Fruit fly (Drosophila melanogaster) whole organism, prepupa: ENCODE data around the gene FucTA.

Source experiments
- Blimp-1 ChIP-seq: fragments of 200-800 bp; sonication (Bioruptor generic); optimal IDR thresholded peaks from 3 replicates; lab custom pipeline; 2017; ENCODE audit warnings: missing biosample characterization, missing genetic modification characterization, mild to moderate bottlenecking, moderate library complexity, missing genetic modification reagents
- CG10631 ChIP-seq: fragments of 200-800 bp; sonication (Bioruptor generic); optimal IDR thresholded peaks from 2 replicates; lab custom pipeline; 2016; ENCODE audit warnings: missing biosample characterization, missing genetic modification characterization
- CG10669 ChIP-seq: fragments of 200-800 bp; sonication (Bioruptor generic); optimal IDR thresholded peaks from 3 replicates; lab custom pipeline; 2018; ENCODE audit warnings: missing biosample characterization, mild to moderate bottlenecking, missing genetic modification characterization, moderate library complexity
- CG11294 ChIP-seq: fragments of 200-800 bp; sonication (Bioruptor generic); IDR thresholded peaks from 2 replicates; pipeline ENCODE4 v1.3.6; 2022; ENCODE audit warnings: missing biosample characterization, missing genetic modification characterization
- CG11762 ChIP-seq: fragments of 200-800 bp; sonication (Bioruptor generic); optimal IDR thresholded peaks from 3 replicates; lab custom pipeline; 2016; ENCODE audit warnings: missing biosample characterization, missing genetic modification characterization; ENCODE audit not compliant: insufficient read depth
- CG11902 ChIP-seq: fragments of 200-800 bp; sonication (Bioruptor generic); optimal IDR thresholded peaks from 3 replicates; lab custom pipeline; 2016; ENCODE audit warnings: missing biosample characterization, missing genetic modification characterization
- CG15336 ChIP-seq: fragments of 200-800 bp; sonication (Bioruptor generic); IDR thresholded peaks from 2 replicates; pipeline ENCODE4 v1.3.6; 2022; ENCODE audit warnings: missing biosample characterization, missing genetic modification characterization
- CG16779 ChIP-seq: fragments of 200-800 bp; sonication (Bioruptor generic); optimal IDR thresholded peaks from 3 replicates; lab custom pipeline; 2017; ENCODE audit warnings: missing biosample characterization, mild to moderate bottlenecking, missing genetic modification characterization
- CG34406 ChIP-seq: fragments of 200-800 bp; sonication (Bioruptor generic); optimal IDR thresholded peaks from 3 replicates; lab custom pipeline; 2016; ENCODE audit warnings: missing biosample characterization, missing genetic modification characterization
- CG3919 ChIP-seq: fragments of 200-800 bp; sonication (Bioruptor generic); optimal IDR thresholded peaks from 3 replicates; lab custom pipeline; 2016; ENCODE audit warnings: missing biosample characterization, missing genetic modification characterization
- CG4318 ChIP-seq: fragments of 200-800 bp; sonication (Bioruptor generic); optimal IDR thresholded peaks from 3 replicates; lab custom pipeline; 2017; ENCODE audit warnings: missing biosample characterization, mild to moderate bottlenecking, missing genetic modification characterization
- CG6163 ChIP-seq: fragments of 200-800 bp; sonication (Bioruptor generic); IDR thresholded peaks from 3 replicates; pipeline ENCODE4 v1.3.6; 2022; ENCODE audit warnings: missing biosample characterization, missing genetic modification characterization
- CG6276 ChIP-seq: fragments of 200-800 bp; sonication (Bioruptor generic); optimal IDR thresholded peaks from 2 replicates; lab custom pipeline; 2017; ENCODE audit warnings: missing biosample characterization, mild to moderate bottlenecking, missing genetic modification characterization
- CG6792 ChIP-seq: fragments of 200-800 bp; sonication (Bioruptor generic); optimal IDR thresholded peaks from 3 replicates; lab custom pipeline; 2016; ENCODE audit warnings: missing biosample characterization, missing genetic modification characterization
- CG6808 ChIP-seq: fragments of 200-800 bp; sonication (Bioruptor generic); optimal IDR thresholded peaks from 3 replicates; lab custom pipeline; 2017; ENCODE audit warnings: missing biosample characterization, missing genetic modification characterization, mild to moderate bottlenecking, moderate library complexity, missing genetic modification reagents
- CG7368 ChIP-seq: fragments of 200-800 bp; sonication (Bioruptor generic); optimal IDR thresholded peaks from 3 replicates; lab custom pipeline; 2016; ENCODE audit warnings: missing biosample characterization, missing genetic modification characterization
- CG8119 ChIP-seq: fragments of 200-800 bp; sonication (Bioruptor generic); IDR thresholded peaks from 3 replicates; pipeline ENCODE4 v1.3.6; 2022; ENCODE audit warnings: missing biosample characterization, missing genetic modification characterization
- CG8319 ChIP-seq: fragments of 200-800 bp; sonication (Bioruptor generic); optimal IDR thresholded peaks from 3 replicates; lab custom pipeline; 2016; ENCODE audit warnings: missing biosample characterization, missing genetic modification characterization
- CG8632 ChIP-seq: fragments of 200-800 bp; sonication (Bioruptor generic); optimal IDR thresholded peaks from 3 replicates; lab custom pipeline; 2016; ENCODE audit warnings: missing biosample characterization, missing genetic modification characterization
- Eip78C ChIP-seq: fragments of 200-800 bp; sonication (Bioruptor generic); peaks from one replicate; lab custom pipeline; 2016; ENCODE audit warnings: missing biosample characterization, missing genetic modification characterization
- Ets96B ChIP-seq: fragments of 200-800 bp; optimal IDR thresholded peaks from 2 replicates; lab custom pipeline; 2019; ENCODE audit warnings: missing biosample characterization, mild to moderate bottlenecking, missing genetic modification characterization, moderate library complexity
- Gug ChIP-seq: fragments of 200-800 bp; sonication (Bioruptor generic); IDR thresholded peaks from 2 replicates; pipeline ENCODE4 v1.3.6; 2022; ENCODE audit warnings: missing biosample characterization, missing genetic modification characterization
- Hr38 ChIP-seq: sonication (Bioruptor generic); optimal IDR thresholded peaks from 2 replicates; lab custom pipeline; 2016; ENCODE audit warnings: missing biosample characterization, missing genetic modification characterization
- Hr39 ChIP-seq: fragments of 200-800 bp; sonication (Bioruptor generic); optimal IDR thresholded peaks from 2 replicates; lab custom pipeline; 2016; ENCODE audit warnings: missing biosample characterization, missing genetic modification characterization
- Hr4 ChIP-seq: fragments of 200-800 bp; sonication (Bioruptor generic); optimal IDR thresholded peaks from 3 replicates; lab custom pipeline; 2016; ENCODE audit warnings: missing biosample characterization, missing genetic modification characterization
- Lpt ChIP-seq: fragments of 200-800 bp; sonication (Bioruptor generic); optimal IDR thresholded peaks from 3 replicates; lab custom pipeline; 2016; ENCODE audit warnings: missing biosample characterization, missing genetic modification characterization
- Met ChIP-seq: fragments of 200-800 bp; sonication (Bioruptor generic); optimal IDR thresholded peaks from 3 replicates; lab custom pipeline; 2016; ENCODE audit warnings: missing biosample characterization, missing genetic modification characterization
- OdsH ChIP-seq: fragments of 200-800 bp; sonication (Bioruptor generic); optimal IDR thresholded peaks from 3 replicates; lab custom pipeline; 2016; ENCODE audit warnings: missing biosample characterization, missing genetic modification characterization
- Smox ChIP-seq: fragments of 200-800 bp; sonication (Bioruptor generic); optimal IDR thresholded peaks from 3 replicates; lab custom pipeline; 2016; ENCODE audit warnings: missing biosample characterization, missing genetic modification characterization
- Sox102F ChIP-seq: fragments of 200-800 bp; sonication (Bioruptor generic); optimal IDR thresholded peaks from 2 replicates; lab custom pipeline; 2016; ENCODE audit warnings: missing biosample characterization, mild to moderate bottlenecking, missing genetic modification characterization
- Sox15 ChIP-seq: fragments of 200-800 bp; sonication (Bioruptor generic); optimal IDR thresholded peaks from 3 replicates; lab custom pipeline; 2016; ENCODE audit warnings: missing biosample characterization, missing genetic modification characterization
- achi ChIP-seq: fragments of 200-800 bp; sonication (Bioruptor generic); optimal IDR thresholded peaks from 3 replicates; lab custom pipeline; 2016; ENCODE audit warnings: missing biosample characterization, missing genetic modification characterization
- acj6 ChIP-seq: fragments of 200-800 bp; sonication (Bioruptor generic); optimal IDR thresholded peaks from 3 replicates; lab custom pipeline; 2016; ENCODE audit warnings: missing biosample characterization, missing genetic modification characterization
- cyc ChIP-seq: fragments of 200-800 bp; sonication (Bioruptor generic); optimal IDR thresholded peaks from 3 replicates; lab custom pipeline; 2016; ENCODE audit warnings: missing biosample characterization, missing genetic modification characterization
- dac ChIP-seq: fragments of 200-800 bp; sonication (Bioruptor generic); optimal IDR thresholded peaks from 2 replicates; lab custom pipeline; 2017; ENCODE audit warnings: missing biosample characterization, mild to moderate bottlenecking, missing genetic modification characterization
- eg ChIP-seq: fragments of 200-800 bp; sonication (Bioruptor generic); IDR thresholded peaks from 3 replicates; pipeline ENCODE4 v1.3.6; 2022; ENCODE audit warnings: missing biosample characterization, missing genetic modification characterization
- esn ChIP-seq: fragments of 200-800 bp; sonication (Bioruptor generic); optimal IDR thresholded peaks from 2 replicates; lab custom pipeline; 2016; ENCODE audit warnings: missing biosample characterization, mild to moderate bottlenecking, missing genetic modification characterization, moderate library complexity
- fd59A ChIP-seq: fragments of 200-800 bp; sonication (Bioruptor generic); optimal IDR thresholded peaks from 2 replicates; lab custom pipeline; 2017; ENCODE audit warnings: missing biosample characterization, mild to moderate bottlenecking, missing genetic modification characterization, missing genetic modification reagents
- fd85E ChIP-seq: fragments of 200-800 bp; sonication (Bioruptor generic); optimal IDR thresholded peaks from 3 replicates; lab custom pipeline; 2016; ENCODE audit warnings: missing biosample characterization, missing genetic modification characterization
- net ChIP-seq: fragments of 200-800 bp; sonication (Bioruptor generic); optimal IDR thresholded peaks from 3 replicates; lab custom pipeline; 2016; ENCODE audit warnings: missing biosample characterization, missing genetic modification characterization
- pdm3 ChIP-seq: fragments of 200-800 bp; sonication (Bioruptor generic); optimal IDR thresholded peaks from 3 replicates; lab custom pipeline; 2016; ENCODE audit warnings: missing biosample characterization, missing genetic modification characterization
- spab ChIP-seq: fragments of 200-800 bp; sonication (Bioruptor generic); optimal IDR thresholded peaks from 2 replicates; lab custom pipeline; 2017; ENCODE audit warnings: missing biosample characterization, mild to moderate bottlenecking, missing genetic modification characterization, missing genetic modification reagents
- ss ChIP-seq, 2 experiments: fragments of 200-800 bp; sonication (Bioruptor generic); optimal IDR thresholded peaks; 2 replicates in 1 of 2; 3 replicates in 1 of 2; lab custom pipeline; 2017 to 2018; ENCODE audit warnings: mild to moderate bottlenecking in 2 of 2, missing biosample characterization in 2 of 2, missing genetic modification characterization in 2 of 2, moderate library complexity in 1 of 2
- topi ChIP-seq: fragments of 200-800 bp; sonication (Bioruptor generic); optimal IDR thresholded peaks from 3 replicates; lab custom pipeline; 2016; ENCODE audit warnings: missing biosample characterization, missing genetic modification characterization

Gene FucTA

DNA sequence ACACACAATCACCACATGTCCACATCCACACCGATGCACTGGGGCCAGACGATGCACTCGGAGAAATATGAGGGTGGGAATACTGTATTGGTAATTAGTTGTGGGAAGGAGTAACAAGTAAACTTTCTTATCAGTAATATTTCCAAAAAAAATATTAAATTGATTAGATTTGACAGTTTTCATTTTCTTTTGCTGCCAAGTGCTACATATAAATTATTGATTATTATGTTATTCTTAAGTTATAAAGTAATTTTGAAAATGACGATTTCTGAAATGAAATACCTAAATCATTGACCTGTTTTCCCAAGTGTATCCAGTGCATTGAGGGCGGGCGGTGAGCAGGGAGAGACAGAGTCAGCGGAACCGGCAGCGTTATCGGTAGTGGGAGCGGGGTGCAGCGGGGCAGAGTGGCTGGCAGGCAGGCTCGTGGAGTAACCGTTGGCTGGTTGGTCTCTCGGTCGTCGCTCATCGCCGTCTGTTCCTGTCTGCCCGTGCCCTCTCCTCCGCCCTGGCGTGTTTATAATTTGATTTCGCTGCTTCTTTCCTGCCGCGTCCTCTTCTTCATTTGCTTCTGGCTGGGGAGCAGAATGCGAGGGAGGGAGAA, 39.1 kb upstream of the FucTA start (continued):
- TF ChIP-seq Lpt, result peak; percentile 87
- peak; percentile 91 for TF ChIP-seq CG11762 (GFP tag; lab: Kevin White, UChicago)
- TF ChIP-seq achi (GFP tag; lab: Kevin White, UChicago), result peak; percentile 95
- peak; percentile 95 for TF ChIP-seq ss (GFP tag; optimal IDR thresholded peaks at IDR 0.05; lab: Kevin White, UChicago)
- TF ChIP-seq CG3919 (GFP tag; lab: Kevin White, UChicago), result peak; percentile 95
- peak; percentile 96 for TF ChIP-seq CG15336 (GFP tag; lab: Robert Waterston, UW)
- peak; percentile 91 for TF ChIP-seq cyc (GFP tag; lab: Kevin White, UChicago)
- TF ChIP-seq Sox15, result peak; percentile 94
- peak; percentile 97 for TF ChIP-seq acj6 (GFP tag; lab: Kevin White, UChicago)
- peak; percentile 88 for TF ChIP-seq eg
- TF ChIP-seq CG7368 (GFP tag; lab: Kevin White, UChicago), result peak; percentile 89
- peak; percentile 96 for TF ChIP-seq CG34406 (GFP tag; lab: Kevin White, UChicago)
- TF ChIP-seq CG11294 (GFP tag; lab: Robert Waterston, UW), result peak; percentile 88

DNA sequence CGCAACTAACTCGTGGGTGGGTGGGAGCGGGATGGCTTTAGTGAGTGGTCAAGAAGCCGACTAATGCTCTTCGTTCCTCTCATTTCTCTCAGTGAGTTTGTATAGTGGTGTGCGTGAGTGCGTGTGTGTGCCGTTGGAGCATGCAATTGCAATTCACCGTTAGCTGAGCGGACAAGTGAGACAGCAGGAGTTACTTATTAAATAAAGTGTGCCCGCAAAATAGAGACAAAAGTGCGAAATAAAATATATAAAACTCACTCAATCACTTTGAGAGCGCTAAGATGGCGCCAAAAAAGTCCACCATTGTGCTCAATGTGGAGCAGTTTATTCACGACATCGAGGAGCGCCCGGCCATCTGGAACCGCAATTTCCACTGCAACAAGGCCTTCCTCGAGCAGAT, 38.4 kb upstream of the FucTA start:
- no peak for TF ChIP-seq pdm3 (GFP tag; lab: Kevin White, UChicago)
- TF ChIP-seq CG16779, result no peak
- TF ChIP-seq CG8319 (GFP tag; lab: Kevin White, UChicago), result no peak
- TF ChIP-seq CG15336 (GFP tag; lab: Robert Waterston, UW), result peak; percentile 13; the same call in 1 of the 2 replicates
- no peak for TF ChIP-seq CG11762 (GFP tag; lab: Kevin White, UChicago)
- TF ChIP-seq Gug (GFP tag; lab: Robert Waterston, UW), result no peak
- no peak for TF ChIP-seq esn (GFP tag; lab: Kevin White, UChicago)
- no peak for TF ChIP-seq Sox15
- TF ChIP-seq eg, result peak; percentile 53
- TF ChIP-seq CG6276 (GFP tag; lab: Kevin White, UChicago), result peak; percentile 39
- no peak for TF ChIP-seq Hr4 (GFP tag; lab: Kevin White, UChicago)

DNA sequence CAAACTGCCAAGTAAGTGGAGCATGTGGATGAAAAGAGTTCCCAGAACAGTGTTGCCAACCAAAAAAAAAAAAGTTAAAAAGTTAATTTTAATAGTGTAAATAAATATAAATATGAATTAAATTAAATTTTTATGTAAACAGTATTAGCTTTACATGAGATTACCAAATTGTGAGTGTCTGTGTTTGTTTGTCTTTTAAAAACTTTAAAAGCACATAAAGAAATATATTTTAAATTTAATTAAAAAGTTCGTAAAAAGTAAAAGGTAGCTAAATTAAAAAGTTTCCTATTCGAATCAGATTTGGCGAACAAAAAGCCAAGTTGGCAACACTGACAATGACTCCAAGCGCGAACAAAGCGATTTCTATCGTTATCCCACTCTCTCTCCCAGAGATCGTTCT, 38.0 kb upstream of the FucTA start:
- TF ChIP-seq pdm3 (GFP tag; lab: Kevin White, UChicago) (no peak), CG6808 (no peak), CG11762 (GFP tag; lab: Kevin White, UChicago) (no peak), topi (GFP tag; lab: Kevin White, UChicago) (no peak), Sox15 (no peak), cyc (GFP tag; lab: Kevin White, UChicago) (no peak), Sox102F (GFP tag; lab: Kevin White, UChicago) (no peak), Ets96B (tag; lab: Kevin White, UChicago) (peak; percentile 39), CG10631 (no peak), Eip78C (GFP tag; lab: Kevin White, UChicago) (peak; percentile 82), Gug (GFP tag; lab: Robert Waterston, UW) (peak; percentile 21; the same call in 1 of the 2 replicates), CG11902 (GFP tag; lab: Kevin White, UChicago) (no peak), CG6163 (GFP tag; lab: Robert Waterston, UW) (peak; percentile 17; the same call in 2 of the 3 replicates), Hr38 (GFP tag; lab: Kevin White, UChicago) (no peak), CG4318 (GFP tag; lab: Kevin White, UChicago) (peak; percentile 39), CG8319 (GFP tag; lab: Kevin White, UChicago) (no peak), CG6792 (GFP tag; lab: Kevin White, UChicago) (peak; percentile 21), CG8119 (GFP tag; lab: Robert Waterston, UW) (peak; percentile 66; the same call in 2 of the 3 replicates), ss (GFP tag; optimal IDR thresholded peaks at IDR 0.05; lab: Kevin White, UChicago) (no peak), net (GFP tag; lab: Kevin White, UChicago) (no peak), CG16779 (no peak), achi (GFP tag; lab: Kevin White, UChicago) (peak; percentile 60), fd59A (GFP tag; lab: Kevin White, UChicago) (no peak), acj6 (GFP tag; lab: Kevin White, UChicago) (peak; percentile 50), CG8632 (GFP tag; lab: Kevin White, UChicago) (peak; percentile 22), Smox (GFP tag; lab: Kevin White, UChicago) (no peak), fd85E (no peak), dac (GFP tag; lab: Kevin White, UChicago) (no peak), esn (GFP tag; lab: Kevin White, UChicago) (peak; percentile 39), CG3919 (GFP tag; lab: Kevin White, UChicago) (no peak), Met (GFP tag; lab: Kevin White, UChicago) (peak; percentile 5), Blimp-1 (GFP tag; lab: Kevin White, UChicago) (no peak), Hr39 (GFP tag; lab: Kevin White, UChicago) (no peak), CG15336 (GFP tag; lab: Robert Waterston, UW) (peak; percentile 17; the same call in 1 of the 2 replicates), CG10669 (GFP tag; lab: Kevin White, UChicago) (no peak), OdsH (GFP tag; lab: Kevin White, UChicago) (no peak), spab (GFP tag; lab: Kevin White, UChicago) (no peak), CG11294 (GFP tag; lab: Robert Waterston, UW) (no peak), CG7368 (GFP tag; lab: Kevin White, UChicago) (no peak), CG34406 (GFP tag; lab: Kevin White, UChicago) (no peak)
